Worm (Caenorhabditis elegans): ENCODE data around the gene apy-1.

- TF ChIP-seq drap-1 (GFP tag; optimal IDR thresholded peaks at IDR 0.05) (no peak), lin-13 (tag; optimal IDR thresholded peaks at IDR 0.05) (no peak), ztf-11 (tag; optimal IDR thresholded peaks at IDR 0.05) (no peak), sem-2 (GFP tag; optimal IDR thresholded peaks at IDR 0.05) (no peak), ceh-39 (tag; optimal IDR thresholded peaks at IDR 0.05) (no peak), lsy-2 (tag; optimal IDR thresholded peaks at IDR 0.05) (no peak), unc-62 (GFP tag; optimal IDR thresholded peaks at IDR 0.05) (no peak), ceh-83 (GFP tag; optimal IDR thresholded peaks at IDR 0.05) (no peak), unc-39 (tag; optimal IDR thresholded peaks at IDR 0.05) (no peak), elt-3 (tag; optimal IDR thresholded peaks at IDR 0.05) (no peak), snpc-4 (tag; optimal IDR thresholded peaks at IDR 0.05) (no peak), M03D4.4 (tag; optimal IDR thresholded peaks at IDR 0.05) (no peak)
Measured at ce11 chrX:7607982-7608381, 38.5 kb upstream of the apy-1 start, which contains the start of gene twk-17.
